Worm (Caenorhabditis elegans): ENCODE data around the gene C30B5.17.

The C30B5.17 gene

DNA sequence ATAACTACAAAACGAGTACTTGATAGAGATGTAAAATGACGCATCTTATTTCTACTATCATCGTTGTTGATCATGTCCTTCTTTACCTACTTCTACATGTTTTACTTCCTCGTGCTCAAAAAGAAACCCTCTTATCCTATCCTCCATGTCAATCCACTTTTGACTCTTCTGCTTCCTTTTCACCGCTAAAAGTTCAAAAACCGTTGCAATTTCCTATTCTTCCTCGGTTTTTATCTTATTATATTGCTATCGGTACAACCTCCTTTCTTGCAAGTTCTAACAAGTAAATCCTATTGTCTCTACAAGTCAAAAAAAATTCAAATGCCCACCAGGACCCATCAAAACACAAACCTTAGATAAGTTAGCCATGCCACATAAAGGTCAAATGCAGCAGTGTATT, 4.4 kb upstream of the C30B5.17 start:
- TF ChIP-seq aptf-2 (GFP tag; conservative IDR thresholded peaks at IDR 0.05) (no peak), ztf-18 (tag; optimal IDR thresholded peaks at IDR 0.05) (no peak), C17E4.6 (GFP tag; IDR thresholded peaks at IDR 0.05) (no peak), egrh-3 (GFP tag; IDR thresholded peaks at IDR 0.05) (no peak), ztf-26 (tag; optimal IDR thresholded peaks at IDR 0.05) (no peak), attf-3 (GFP tag; conservative IDR thresholded peaks at IDR 0.05) (no peak), hmg-1.2 (GFP tag; IDR thresholded peaks at IDR 0.05) (no peak), dpff-1 (tag; optimal IDR thresholded peaks at IDR 0.05) (no peak), nhr-27 (tag; optimal IDR thresholded peaks at IDR 0.05) (no peak), Y79H2A.3 (GFP tag; conservative IDR thresholded peaks at IDR 0.05) (no peak), nhr-90 (tag; optimal IDR thresholded peaks at IDR 0.05) (no peak), ztf-22 (GFP tag; optimal IDR thresholded peaks at IDR 0.05) (no peak), hlh-12 (tag; optimal IDR thresholded peaks at IDR 0.05) (no peak), rcor-1 (GFP tag; IDR thresholded peaks at IDR 0.05) (no peak)

DNA sequence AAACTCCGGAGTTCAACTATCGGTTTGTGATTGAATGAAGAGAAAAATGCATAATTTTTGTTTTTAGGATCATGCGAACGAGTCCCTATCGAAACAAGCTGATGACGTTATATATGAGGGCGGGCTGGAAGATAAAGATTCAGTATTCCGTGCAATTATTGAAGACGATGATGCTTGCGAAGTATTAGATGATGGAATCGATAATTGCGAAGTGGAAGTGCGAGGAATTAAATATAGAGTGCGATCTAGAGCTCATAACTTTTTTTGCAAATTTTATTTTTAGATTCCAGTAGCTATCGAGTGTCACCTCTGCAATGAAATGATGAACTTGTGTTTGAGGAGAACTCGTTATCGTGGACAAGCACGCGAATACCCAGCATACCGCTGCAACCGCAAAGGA, 3.8 kb downstream of the C30B5.17 start:
- TF ChIP-seq mes-4 (tag; optimal IDR thresholded peaks at IDR 0.05) (no peak), madf-3 (GFP tag; IDR thresholded peaks at IDR 0.05) (0 out of 2 replicates have a peak, but pooled peaks have one; percentile 56), zim-3 (tag; optimal IDR thresholded peaks at IDR 0.05) (no peak), sdz-38 (tag; optimal IDR thresholded peaks at IDR 0.05) (no peak)

DNA sequence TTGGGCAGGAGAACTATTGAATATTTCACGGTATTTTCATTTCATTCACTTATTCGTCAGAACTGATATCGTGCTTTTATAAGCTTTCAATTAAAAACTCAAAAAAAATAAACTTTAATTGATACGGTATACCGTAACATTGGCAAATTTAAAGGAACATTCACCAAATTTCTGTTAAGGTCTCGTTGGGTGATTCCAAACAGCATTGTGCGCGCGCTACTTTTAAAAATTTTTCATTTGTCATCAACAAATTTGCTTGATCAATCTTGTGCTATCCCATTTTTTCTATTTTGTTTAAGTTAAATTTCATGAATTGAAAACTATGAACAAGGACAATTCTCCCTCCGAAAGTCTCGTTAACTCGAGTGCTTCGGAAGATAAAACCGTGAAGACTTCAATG, 4.3 kb downstream of the C30B5.17 start, which contains the start of gene szy-4:
TSS of gene szy-4 (plus strand) at position 229 of the 400 bp plus-strand sequence.
- no peak for TF ChIP-seq nhr-27 (tag; optimal IDR thresholded peaks at IDR 0.05)
- no peak for TF ChIP-seq B0019.2 (GFP tag; conservative IDR thresholded peaks at IDR 0.05)
- no peak for TF ChIP-seq attf-5 (GFP tag; optimal IDR thresholded peaks at IDR 0.05)
- no peak for TF ChIP-seq mel-28 (tag; optimal IDR thresholded peaks at IDR 0.05; ENCODE audit: borderline replicate concordance)
- no peak for TF ChIP-seq ztf-3 (GFP tag; optimal IDR thresholded peaks at IDR 0.05)
- 0 out of 2 replicates have a peak, but pooled peaks have one; percentile 33 for TF ChIP-seq madf-3 (GFP tag; IDR thresholded peaks at IDR 0.05)
- no peak for TF ChIP-seq nfya-2 (GFP tag; IDR thresholded peaks at IDR 0.05)
- peak; percentile 71 for TF ChIP-seq madf-8 (GFP tag; conservative IDR thresholded peaks at IDR 0.05)
- TF ChIP-seq ama-1 (optimal IDR thresholded peaks at IDR 0.05), result no peak
- TF ChIP-seq ama-1 (GFP tag; optimal IDR thresholded peaks at IDR 0.05), result no peak
- no peak for TF ChIP-seq rcor-1 (GFP tag; IDR thresholded peaks at IDR 0.05)
- no peak for TF ChIP-seq F57C9.4 (tag; optimal IDR thresholded peaks at IDR 0.05)
- peak; percentile 86 for TF ChIP-seq lsl-1 (GFP tag; optimal IDR thresholded peaks at IDR 0.05)
- TF ChIP-seq athp-1 (tag; optimal IDR thresholded peaks at IDR 0.05), result no peak
- no peak for TF ChIP-seq zim-3 (tag; optimal IDR thresholded peaks at IDR 0.05)
- TF ChIP-seq tbx-9 (tag; optimal IDR thresholded peaks at IDR 0.05; ENCODE audit: borderline replicate concordance), result no peak
- peak; percentile 62 for TF ChIP-seq dpl-1 (GFP tag; optimal IDR thresholded peaks at IDR 0.05)
- TF ChIP-seq ceh-100 (GFP tag; IDR thresholded peaks at IDR 0.05), result no peak
- TF ChIP-seq D2030.7 (GFP tag; IDR thresholded peaks at IDR 0.05), result peak; percentile 53
- no peak for TF ChIP-seq K11D2.4 (GFP tag; IDR thresholded peaks at IDR 0.05)
- no peak for TF ChIP-seq B0035.1 (tag; optimal IDR thresholded peaks at IDR 0.05)
- TF ChIP-seq rpc-1 (optimal IDR thresholded peaks at IDR 0.05), result no peak
- TF ChIP-seq rpc-1 (tag; optimal IDR thresholded peaks at IDR 0.05), result no peak
- no peak for TF ChIP-seq nhr-179 (tag; optimal IDR thresholded peaks at IDR 0.05)
- peak; percentile 89 for TF ChIP-seq efl-1 (GFP tag; optimal IDR thresholded peaks at IDR 0.05)
- TF ChIP-seq ceh-91 (GFP tag; IDR thresholded peaks at IDR 0.05), result peak; percentile 40; the same call in 1 of the 2 replicates
- TF ChIP-seq unc-130 (GFP tag; optimal IDR thresholded peaks at IDR 0.05), result peak; percentile 2
- peak; percentile 86 for TF ChIP-seq F33H1.4 (GFP tag; IDR thresholded peaks at IDR 0.05)
- TF ChIP-seq dox-1 (GFP tag; IDR thresholded peaks at IDR 0.05), result no peak
- TF ChIP-seq ceh-27 (GFP tag; optimal IDR thresholded peaks at IDR 0.05), result no peak
- TF ChIP-seq xnd-1 (tag; optimal IDR thresholded peaks at IDR 0.05), result peak; percentile 68
- peak; percentile 89 for TF ChIP-seq madf-6 (GFP tag; IDR thresholded peaks at IDR 0.05)
- no peak for TF ChIP-seq hsf-1 (GFP tag; IDR thresholded peaks at IDR 0.05)
- no peak for TF ChIP-seq hlh-12 (tag; optimal IDR thresholded peaks at IDR 0.05)
- peak; percentile 54 for TF ChIP-seq F23B12.7 (tag; optimal IDR thresholded peaks at IDR 0.05; ENCODE audit: insufficient read depth)

Data from whole organism, young adult.